Worm (Caenorhabditis elegans) whole organism, L3 larva: ENCODE data around the gene srx-118.

Source experiments
- R02D3.7 ChIP-seq: fragments of 150-350 bp; optimal IDR thresholded peaks from 2 replicates; lab custom pipeline; 2014; ENCODE audit warnings: missing biosample characterization, missing genetic modification characterization
- ZK546.5 ChIP-seq: sonication (generic microtip); optimal IDR thresholded peaks from 2 replicates; lab custom pipeline; 2017; ENCODE audit warnings: missing biosample characterization, missing genetic modification characterization
- aly-2 ChIP-seq: fragments of 150-350 bp; optimal IDR thresholded peaks from 2 replicates; lab custom pipeline; 2014; ENCODE audit warnings: missing biosample characterization, missing genetic modification characterization
- ceh-16 ChIP-seq: sonication (generic microtip); optimal IDR thresholded peaks from 2 replicates; lab custom pipeline; 2017; ENCODE audit warnings: missing biosample characterization, missing genetic modification characterization
- ceh-82 ChIP-seq: fragments of 150-350 bp; optimal IDR thresholded peaks from 2 replicates; lab custom pipeline; 2014; ENCODE audit warnings: missing biosample characterization, missing genetic modification characterization
- ceh-9 ChIP-seq: sonication (generic microtip); optimal IDR thresholded peaks from 2 replicates; lab custom pipeline; 2018; ENCODE audit warnings: missing biosample characterization, missing genetic modification characterization
- daf-12 ChIP-seq: fragments of 150-350 bp; optimal IDR thresholded peaks from 2 replicates; lab custom pipeline; 2014; ENCODE audit warnings: missing biosample characterization, missing genetic modification reagents, missing genetic modification characterization
- egl-27 ChIP-seq: sonication (generic microtip); optimal IDR thresholded peaks from 4 replicates; lab custom pipeline; 2017; ENCODE audit warnings: missing biosample characterization, missing genetic modification reagents, missing genetic modification characterization
- egl-5 ChIP-seq: fragments of 150-350 bp; optimal IDR thresholded peaks from 2 replicates; lab custom pipeline; 2017; ENCODE audit warnings: missing biosample characterization, missing genetic modification reagents, missing genetic modification characterization, inconsistent platforms
- elt-1 ChIP-seq: fragments of 150-350 bp; optimal IDR thresholded peaks from 2 replicates; lab custom pipeline; 2014; ENCODE audit warnings: missing biosample characterization, missing genetic modification characterization
- elt-2 ChIP-seq: sonication (generic microtip); optimal IDR thresholded peaks from 2 replicates; lab custom pipeline; 2016; ENCODE audit warnings: missing genetic modification reagents, mild to moderate bottlenecking, missing genetic modification characterization, missing compliant biosample characterization
- eor-1 ChIP-seq, 2 experiments: fragments of 150-350 bp; optimal IDR thresholded peaks; 2 replicates each; lab custom pipeline; 2014 to 2018; ENCODE audit warnings: missing biosample characterization in 2 of 2, missing genetic modification characterization in 2 of 2
- fkh-10 ChIP-seq: sonication (generic microtip); optimal IDR thresholded peaks from 2 replicates; lab custom pipeline; 2017; ENCODE audit warnings: missing biosample characterization, missing genetic modification reagents, missing genetic modification characterization
- fkh-2 ChIP-seq: fragments of 150-350 bp; optimal IDR thresholded peaks from 2 replicates; lab custom pipeline; 2014; ENCODE audit warnings: missing biosample characterization, missing genetic modification reagents, missing genetic modification characterization
- fos-1 ChIP-seq: fragments of 150-350 bp; optimal IDR thresholded peaks from 2 replicates; lab custom pipeline; 2014; ENCODE audit warnings: missing biosample characterization, missing genetic modification characterization
- hmg-11 ChIP-seq: sonication (generic microtip); optimal IDR thresholded peaks from 2 replicates; lab custom pipeline; 2016; ENCODE audit warnings: missing genetic modification characterization, missing compliant biosample characterization
- jun-1 ChIP-seq: fragments of 150-350 bp; optimal IDR thresholded peaks from 2 replicates; lab custom pipeline; 2014; ENCODE audit warnings: missing biosample characterization, missing genetic modification reagents, missing genetic modification characterization
- lin-15B ChIP-seq: fragments of 150-350 bp; optimal IDR thresholded peaks from 2 replicates; lab custom pipeline; 2014; ENCODE audit warnings: missing biosample characterization, missing genetic modification characterization
- lin-39 ChIP-seq: fragments of 150-350 bp; optimal IDR thresholded peaks from 2 replicates; lab custom pipeline; 2018; ENCODE audit warnings: missing biosample characterization, missing genetic modification reagents, missing genetic modification characterization
- lsy-12 ChIP-seq: sonication (generic microtip); optimal IDR thresholded peaks from 2 replicates; lab custom pipeline; 2016; ENCODE audit warnings: mild to moderate bottlenecking, missing genetic modification characterization, missing compliant biosample characterization
- nfya-1 ChIP-seq: sonication (generic microtip); optimal IDR thresholded peaks from 2 replicates; lab custom pipeline; 2017; ENCODE audit warnings: missing genetic modification characterization, mild to moderate bottlenecking, missing compliant biosample characterization, antibody characterized with exemption, moderate library complexity; ENCODE audit not compliant: insufficient read depth
- nhr-11 ChIP-seq: fragments of 150-350 bp; optimal IDR thresholded peaks from 2 replicates; lab custom pipeline; 2014; ENCODE audit warnings: missing biosample characterization, missing genetic modification characterization
- nhr-12 ChIP-seq: fragments of 150-350 bp; optimal IDR thresholded peaks from 2 replicates; lab custom pipeline; 2014; ENCODE audit warnings: missing biosample characterization, missing genetic modification characterization
- nhr-23 ChIP-seq: fragments of 150-350 bp; optimal IDR thresholded peaks from 2 replicates; lab custom pipeline; 2014; ENCODE audit warnings: missing biosample characterization, missing genetic modification reagents, missing genetic modification characterization
- nhr-237 ChIP-seq: fragments of 150-350 bp; optimal IDR thresholded peaks from 2 replicates; lab custom pipeline; 2014; ENCODE audit warnings: missing biosample characterization, missing genetic modification characterization
- nhr-25 ChIP-seq: sonication (generic microtip); optimal IDR thresholded peaks from 2 replicates; lab custom pipeline; 2017; ENCODE audit warnings: missing biosample characterization, missing genetic modification characterization
- nhr-28 ChIP-seq: fragments of 150-350 bp; optimal IDR thresholded peaks from 2 replicates; lab custom pipeline; 2014; ENCODE audit warnings: missing biosample characterization, missing genetic modification characterization
- nhr-43 ChIP-seq: sonication (generic microtip); optimal IDR thresholded peaks from 2 replicates; lab custom pipeline; 2016; ENCODE audit warnings: mild to moderate bottlenecking, missing genetic modification characterization, missing compliant biosample characterization; ENCODE audit not compliant: poor library complexity, severe bottlenecking
- nhr-67 ChIP-seq: fragments of 150-350 bp; optimal IDR thresholded peaks from 2 replicates; lab custom pipeline; 2014; ENCODE audit warnings: missing biosample characterization, missing genetic modification characterization
- nhr-77 ChIP-seq: fragments of 150-350 bp; optimal IDR thresholded peaks from 2 replicates; lab custom pipeline; 2014; ENCODE audit warnings: missing biosample characterization, missing genetic modification characterization
- pha-4 ChIP-seq: fragments of 150-350 bp; optimal IDR thresholded peaks from 2 replicates; lab custom pipeline; 2014; ENCODE audit warnings: missing biosample characterization, missing genetic modification reagents, missing genetic modification characterization
- pqm-1 ChIP-seq: fragments of 150-350 bp; optimal IDR thresholded peaks from 2 replicates; lab custom pipeline; 2017; ENCODE audit warnings: missing biosample characterization, missing genetic modification characterization, inconsistent platforms
- sea-2 ChIP-seq: fragments of 150-350 bp; sonication (generic microtip); optimal IDR thresholded peaks from 4 replicates; lab custom pipeline; 2014; ENCODE audit warnings: missing biosample characterization, missing genetic modification reagents, missing genetic modification characterization
- skn-1 ChIP-seq: fragments of 150-350 bp; optimal IDR thresholded peaks from 2 replicates; lab custom pipeline; 2014; ENCODE audit warnings: missing biosample characterization, missing genetic modification characterization
- snpc-4 ChIP-seq: fragments of 150-350 bp; optimal IDR thresholded peaks from 2 replicates; lab custom pipeline; 2014; ENCODE audit warnings: missing biosample characterization, missing genetic modification characterization
- tbx-2 ChIP-seq: sonication (generic microtip); optimal IDR thresholded peaks from 2 replicates; lab custom pipeline; 2016; ENCODE audit warnings: mild to moderate bottlenecking, missing genetic modification characterization, missing compliant biosample characterization
- unc-62 ChIP-seq: fragments of 150-350 bp; sonication (generic microtip); optimal IDR thresholded peaks from 4 replicates; lab custom pipeline; 2014; ENCODE audit warnings: missing biosample characterization, missing genetic modification reagents, missing genetic modification characterization
- zag-1 ChIP-seq: fragments of 150-350 bp; optimal IDR thresholded peaks from 2 replicates; lab custom pipeline; 2014; ENCODE audit warnings: missing biosample characterization, missing genetic modification characterization
- ztf-11 ChIP-seq: fragments of 150-350 bp; optimal IDR thresholded peaks from 2 replicates; lab custom pipeline; 2014; ENCODE audit warnings: missing biosample characterization, missing genetic modification characterization

Gene srx-118

DNA sequence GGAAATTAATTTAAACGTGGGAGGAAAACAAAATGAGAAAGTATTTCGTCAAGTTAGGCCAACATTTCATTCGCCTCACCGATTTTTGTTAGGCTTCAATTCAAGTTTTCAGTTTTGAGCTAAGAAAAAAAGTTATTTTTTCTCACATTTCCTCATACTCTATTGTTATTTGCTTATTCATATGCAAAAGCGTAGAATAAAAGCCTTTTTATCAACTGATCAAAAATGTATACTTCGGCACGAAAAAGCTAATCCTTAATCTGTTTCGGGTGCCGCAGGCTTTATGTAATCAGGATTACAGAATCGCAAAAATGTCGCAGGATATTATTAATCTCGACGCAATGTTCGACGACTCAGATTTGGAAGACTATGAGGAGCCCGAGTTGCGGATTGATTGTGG lies 35.7 kb upstream of the srx-118 start, which contains the start of gene T21B4.15:
Gene T21B4.15, plus strand, starts transcription at position 301 of the 400 bp plus-strand sequence.
- TF ChIP-seq ztf-11 (tag; lab: Kevin White, UChicago), result no peak
- no peak for TF ChIP-seq skn-1 (tag; lab: Kevin White, UChicago)
- no peak for TF ChIP-seq elt-2
- no peak for TF ChIP-seq nhr-77 (tag; lab: Kevin White, UChicago)
- TF ChIP-seq daf-12 (tag; lab: Kevin White, UChicago), result no peak
- TF ChIP-seq ceh-82 (tag; lab: Kevin White, UChicago), result no peak
- TF ChIP-seq eor-1 (tag; optimal IDR thresholded peaks at IDR 0.05; lab: Kevin White, UChicago), result no peak
- TF ChIP-seq nhr-67 (tag; lab: Kevin White, UChicago), result no peak
- no peak for TF ChIP-seq nhr-43 (tag; lab: Kevin White, UChicago)
- no peak for TF ChIP-seq fos-1 (tag; lab: Kevin White, UChicago)
- TF ChIP-seq ZK546.5 (tag; lab: Kevin White, UChicago), result no peak
- TF ChIP-seq ceh-9 (tag; lab: Kevin White, UChicago), result no peak

- no peak for TF ChIP-seq nhr-11
- TF ChIP-seq sea-2 (GFP tag; lab: Kevin White, UChicago), result no peak
- no peak for TF ChIP-seq zag-1
- TF ChIP-seq daf-12 (tag; lab: Kevin White, UChicago), result no peak
- TF ChIP-seq hmg-11, result no peak
- no peak for TF ChIP-seq skn-1 (tag; lab: Kevin White, UChicago)
- no peak for TF ChIP-seq fkh-2
- TF ChIP-seq egl-5 (tag; lab: Kevin White, UChicago), result no peak
- TF ChIP-seq ceh-16 (tag; lab: Kevin White, UChicago), result no peak
- TF ChIP-seq lin-15B (tag; lab: Kevin White, UChicago), result no peak
- TF ChIP-seq nfya-1 (tag; lab: Kevin White, UChicago), result no peak
- no peak for TF ChIP-seq nhr-237
- TF ChIP-seq ceh-82 (tag; lab: Kevin White, UChicago), result no peak
- TF ChIP-seq nhr-28 (tag; lab: Kevin White, UChicago), result no peak
- no peak for TF ChIP-seq elt-2
- TF ChIP-seq nhr-67 (tag; lab: Kevin White, UChicago), result no peak
- TF ChIP-seq unc-62 (GFP tag; lab: Kevin White, UChicago), result no peak
- TF ChIP-seq nhr-23 (tag; lab: Kevin White, UChicago), result no peak
- TF ChIP-seq, all 47 proteins: peak for 0
Measured at ce11 chrII:12491936-12492335, 33.7 kb upstream of the srx-118 start, which contains the start of gene srz-6. Gene srz-6, plus strand, starts transcription at chrII:12492236.

DNA sequence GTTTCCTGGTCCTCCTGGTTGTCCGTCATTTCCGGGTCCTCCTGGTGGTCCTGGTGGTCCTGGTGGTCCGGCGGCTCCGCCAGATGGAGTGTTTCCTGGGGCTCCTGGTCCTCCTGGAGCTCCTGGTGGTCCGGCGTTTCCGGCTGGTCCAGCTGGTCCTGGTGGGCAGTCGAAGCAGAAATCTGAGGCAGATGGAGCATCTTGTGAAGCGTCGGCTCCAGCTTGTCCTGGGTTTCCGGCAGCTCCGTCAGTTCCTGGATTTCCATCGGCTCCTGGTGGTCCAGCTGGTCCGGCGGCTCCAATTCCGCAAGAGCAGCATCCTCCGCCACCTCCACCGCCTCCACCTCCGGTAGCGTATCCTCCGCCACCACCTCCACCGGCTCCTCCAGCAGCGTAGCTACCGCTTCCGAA lies 31.6 kb upstream of the srx-118 start:
- TF ChIP-seq ztf-11 (tag; lab: Kevin White, UChicago), result no peak
- no peak for TF ChIP-seq elt-1 (tag; lab: Kevin White, UChicago)
- no peak for TF ChIP-seq zag-1
- TF ChIP-seq ZK546.5 (tag; lab: Kevin White, UChicago), result no peak
- TF ChIP-seq nhr-67 (tag; lab: Kevin White, UChicago), result no peak
- TF ChIP-seq aly-2 (tag; lab: Kevin White, UChicago), result no peak
- no peak for TF ChIP-seq nhr-12 (tag; lab: Kevin White, UChicago)
- no peak for TF ChIP-seq tbx-2 (tag; lab: Kevin White, UChicago)
- TF ChIP-seq ceh-82 (tag; lab: Kevin White, UChicago), result no peak
- TF ChIP-seq pha-4 (tag; lab: Kevin White, UChicago), result no peak
- TF ChIP-seq sea-2 (GFP tag; lab: Kevin White, UChicago), result no peak
- TF ChIP-seq lin-15B (tag; lab: Kevin White, UChicago), result no peak
- TF ChIP-seq hmg-11, result no peak
- TF ChIP-seq nhr-23 (tag; lab: Kevin White, UChicago), result no peak
- TF ChIP-seq fkh-2, result no peak

- TF ChIP-seq jun-1 (peak; percentile 61), nhr-43 (tag; lab: Kevin White, UChicago) (peak; percentile 80), daf-12 (tag; lab: Kevin White, UChicago) (no peak), lin-15B (tag; lab: Kevin White, UChicago) (peak; percentile 35), nfya-1 (tag; lab: Kevin White, UChicago) (peak; percentile 66), lin-39 (tag; lab: Kevin White, UChicago) (peak; percentile 19), R02D3.7 (peak; percentile 8), fkh-10 (GFP tag; lab: Kevin White, UChicago) (no peak), sea-2 (GFP tag; lab: Kevin White, UChicago) (no peak), nhr-77 (tag; lab: Kevin White, UChicago) (no peak), ceh-9 (tag; lab: Kevin White, UChicago) (no peak), snpc-4 (peak; percentile 93), pqm-1 (tag; lab: Kevin White, UChicago) (peak; percentile 13), zag-1 (no peak), egl-27 (tag; lab: Kevin White, UChicago) (peak; percentile 41), nhr-12 (tag; lab: Kevin White, UChicago) (no peak), skn-1 (tag; lab: Kevin White, UChicago) (peak; percentile 63), nhr-23 (tag; lab: Kevin White, UChicago) (peak; percentile 30), elt-2 (peak; percentile 47), lsy-12 (tag; lab: Kevin White, UChicago) (peak; percentile 31), ceh-82 (tag; lab: Kevin White, UChicago) (peak; percentile 32), tbx-2 (tag; lab: Kevin White, UChicago) (peak; percentile 15), nhr-237 (no peak), nhr-25 (tag; lab: Kevin White, UChicago) (peak; percentile 31), hmg-11 (peak; percentile 89)
Measured at ce11 chrII:12494556-12495131, 31.0 kb upstream of the srx-118 start, which contains the start of gene col-85. Gene col-85, minus strand, starts transcription at chrII:12495095.
